Fruit fly (Drosophila melanogaster): ENCODE results near the gene Cyp4ac2.

The Cyp4ac2 gene

DNA sequence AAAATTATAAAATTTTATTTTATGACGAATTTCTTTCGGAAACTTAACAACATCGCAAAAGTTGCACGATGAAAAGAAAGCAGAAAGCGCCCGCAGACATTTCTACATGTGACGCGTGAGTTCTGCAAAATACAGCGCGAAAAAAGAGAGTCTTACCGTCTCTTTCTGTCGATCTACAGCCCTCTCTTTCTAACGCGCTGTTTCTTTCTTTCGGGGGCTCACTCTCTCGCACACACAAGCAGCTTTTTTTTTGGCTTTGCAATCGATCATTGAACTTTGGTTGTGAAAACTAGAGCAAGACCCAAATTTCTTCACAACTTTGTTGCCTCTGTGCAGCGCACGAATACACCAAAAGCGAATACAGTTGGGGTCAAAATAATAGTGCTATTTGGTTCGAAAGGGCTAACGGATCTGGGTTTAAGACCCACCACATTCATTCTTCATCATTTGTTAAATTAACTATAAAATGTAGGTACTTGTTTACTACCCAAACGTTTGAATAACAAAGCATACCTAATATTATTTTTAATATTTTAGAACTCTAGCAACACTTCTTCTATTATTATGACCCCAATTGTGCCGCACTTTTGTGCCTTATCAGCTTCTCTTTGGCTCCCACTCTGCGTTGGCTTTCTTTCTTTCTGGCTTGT lies 32.9 kb downstream of the Cyp4ac2 start:
- TF ChIP-seq noc (tag; optimal IDR thresholded peaks at IDR 0.05): peak; percentile 95

DNA sequence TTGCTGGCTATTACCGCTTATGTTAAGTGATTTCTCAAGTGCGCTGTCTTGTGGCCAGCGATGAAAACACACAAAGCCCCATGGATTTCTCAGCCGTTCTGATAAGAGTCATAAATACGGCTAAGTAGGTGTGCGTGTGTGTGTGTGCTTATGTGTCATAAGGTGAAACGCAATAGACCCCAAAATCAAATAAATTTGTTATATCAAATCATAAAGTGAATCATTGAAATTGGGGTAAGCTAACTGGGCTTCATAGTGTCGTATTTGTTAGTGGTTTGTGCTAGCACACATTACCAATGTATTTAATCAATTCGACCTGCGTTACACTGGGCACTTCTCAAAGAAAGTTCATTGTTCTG lies 33.4 kb downstream of the Cyp4ac2 start:
- TF ChIP-seq noc (tag; optimal IDR thresholded peaks at IDR 0.05): no peak

DNA sequence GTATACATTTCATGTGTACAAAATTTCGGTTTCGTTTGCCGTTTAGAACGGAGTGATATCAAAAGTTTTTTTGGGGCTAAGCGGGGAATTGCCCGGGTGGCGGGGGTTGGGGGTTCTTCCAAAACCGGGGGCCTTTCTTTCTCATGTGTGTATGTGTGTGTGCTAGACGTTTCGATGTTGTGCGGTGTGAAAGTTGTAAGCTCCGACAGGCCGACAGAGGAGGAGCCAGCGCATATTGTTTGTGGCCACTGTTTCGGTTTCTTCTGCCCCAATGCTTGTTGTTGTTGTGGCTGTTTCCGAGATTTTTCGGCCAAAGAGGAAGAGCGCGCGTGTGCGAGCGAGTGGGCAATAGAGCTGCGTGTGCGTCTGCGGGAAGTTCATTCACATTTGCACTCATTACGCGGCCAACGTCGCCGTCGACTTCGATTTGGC lies 34.1 kb downstream of the Cyp4ac2 start:
- no peak for TF ChIP-seq noc (tag; optimal IDR thresholded peaks at IDR 0.05)

DNA sequence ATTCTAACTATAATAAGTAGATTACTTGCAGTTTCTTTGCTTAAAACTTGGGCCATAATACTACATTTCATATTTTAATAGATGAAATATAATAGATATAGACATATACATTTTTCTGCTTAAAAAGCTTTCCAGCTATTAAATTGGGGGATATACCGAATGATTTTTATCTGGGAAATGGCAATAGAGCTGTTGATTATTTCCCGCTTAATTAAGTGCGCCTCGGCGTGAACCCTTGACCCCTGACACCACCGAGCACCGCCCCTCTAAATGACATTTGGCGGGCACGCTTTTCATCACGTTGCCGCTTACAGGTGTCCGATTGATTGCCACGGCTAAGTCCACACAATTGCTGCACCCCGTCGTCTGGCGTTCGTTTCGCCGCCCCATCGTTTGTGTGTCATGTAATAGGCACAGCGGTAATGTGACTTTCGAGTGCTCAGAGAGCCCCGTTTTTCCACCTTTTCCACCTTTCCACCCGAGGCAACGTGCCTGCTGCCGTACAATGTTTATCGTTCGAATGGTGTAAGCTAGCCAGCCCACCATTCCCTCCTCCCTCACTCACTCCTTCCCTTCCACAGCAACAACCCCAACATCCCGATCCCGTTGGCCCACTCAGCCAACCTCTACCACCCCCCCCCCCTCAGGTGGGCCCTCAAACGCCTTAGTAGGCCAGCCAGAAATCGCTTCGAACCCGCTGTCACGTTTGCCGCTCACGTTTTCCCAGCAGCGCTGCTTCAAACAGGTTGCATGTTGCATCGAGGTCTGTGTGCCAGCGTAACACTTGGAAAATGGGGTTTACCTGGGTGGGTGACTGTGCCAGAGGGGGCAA lies 34.8 kb downstream of the Cyp4ac2 start:
- TF ChIP-seq noc (tag; optimal IDR thresholded peaks at IDR 0.05): no peak

DNA sequence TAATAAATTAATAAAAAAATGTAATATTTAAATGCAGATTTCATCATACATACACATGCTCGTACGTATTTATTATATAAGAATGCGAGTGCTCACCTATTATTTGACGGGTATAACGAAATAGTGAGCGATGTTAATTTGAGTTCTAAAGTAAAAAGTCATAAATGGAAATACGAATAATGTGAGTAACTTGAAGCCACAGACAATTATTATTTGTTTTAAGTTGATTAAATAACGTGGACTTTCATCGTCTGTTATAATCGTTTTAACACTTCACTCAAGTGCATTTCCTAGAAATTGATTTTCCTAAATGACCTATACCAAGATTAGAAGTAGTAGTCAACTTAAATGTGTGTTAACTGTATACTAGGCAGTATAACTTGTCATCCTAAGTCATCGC lies 36.1 kb downstream of the Cyp4ac2 start:
- no peak for TF ChIP-seq noc (tag; optimal IDR thresholded peaks at IDR 0.05)

DNA sequence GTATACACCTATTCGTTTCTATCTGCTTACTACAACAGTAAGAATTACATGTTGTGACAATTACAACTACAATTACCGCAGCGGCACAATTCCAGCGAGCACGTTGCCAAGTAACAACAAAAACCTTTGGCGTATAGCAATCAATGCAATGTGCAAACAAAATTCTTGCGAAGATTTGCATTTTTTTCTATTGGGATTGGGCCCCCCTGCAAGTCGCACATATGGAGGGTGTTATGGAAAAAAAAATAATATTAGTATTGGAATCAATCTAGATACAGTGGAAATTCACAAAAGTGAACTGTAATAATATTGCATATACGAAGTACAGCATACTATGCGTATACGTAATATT lies 36.5 kb downstream of the Cyp4ac2 start:
- TF ChIP-seq noc (tag; optimal IDR thresholded peaks at IDR 0.05): no peak

DNA sequence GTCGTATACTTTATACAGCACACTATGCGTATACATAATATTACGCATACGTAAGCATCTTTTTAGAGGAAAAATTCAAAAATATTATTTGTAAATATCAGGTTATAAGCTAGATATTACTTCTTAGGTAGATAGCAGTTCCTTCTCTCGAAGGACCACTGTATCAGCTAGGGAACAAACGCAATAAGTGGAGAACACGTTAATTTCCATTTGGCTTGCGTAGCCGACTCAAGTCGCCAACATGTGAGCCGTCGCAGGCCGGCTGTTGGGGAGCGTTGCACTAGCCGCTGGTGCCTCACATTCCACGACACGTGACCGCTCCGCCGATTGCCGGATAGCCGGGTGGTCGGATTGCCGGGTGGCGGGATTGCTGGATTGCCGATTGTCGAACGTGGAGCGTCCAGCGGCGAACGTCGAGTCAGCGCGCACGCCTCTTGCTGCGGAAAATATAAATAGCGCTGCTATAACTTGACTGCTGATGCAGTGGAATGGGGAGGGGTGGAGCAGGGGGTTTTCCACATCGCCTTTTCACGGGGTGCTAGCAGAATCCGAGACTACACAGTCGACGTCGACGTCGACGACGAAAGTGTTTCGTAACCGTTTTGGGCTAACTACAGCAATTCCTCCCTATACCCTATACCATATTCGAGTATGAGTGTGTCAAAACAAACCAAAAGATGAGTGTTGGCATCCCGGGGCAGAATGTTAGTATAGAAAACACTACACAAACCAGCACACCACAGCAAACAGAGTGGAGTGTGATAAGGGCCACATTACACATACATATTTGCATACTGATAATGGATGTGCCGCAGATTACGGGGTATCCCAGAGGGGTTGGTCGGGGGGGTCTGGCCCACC lies 37.1 kb downstream of the Cyp4ac2 start:
- no peak for TF ChIP-seq noc (tag; optimal IDR thresholded peaks at IDR 0.05)

DNA sequence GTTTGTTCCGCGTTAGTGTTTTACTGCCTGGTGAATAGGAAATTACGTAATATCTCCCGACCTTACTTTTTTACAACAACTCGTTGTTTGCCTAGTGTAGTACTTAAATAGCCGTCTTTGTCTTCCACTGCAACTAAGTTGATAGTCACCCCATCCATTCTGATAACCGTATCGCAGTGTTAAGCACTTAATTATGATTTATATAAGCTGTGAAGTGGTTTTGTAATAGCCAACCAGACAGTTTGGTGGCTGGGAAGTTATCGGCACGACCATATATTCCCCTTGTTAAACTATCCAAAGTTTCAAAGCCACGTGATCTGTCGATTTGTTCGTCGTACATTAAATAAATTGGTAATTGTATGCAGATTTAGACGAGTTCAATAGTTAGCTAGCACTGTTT lies 38.2 kb downstream of the Cyp4ac2 start:
- no peak for TF ChIP-seq noc (tag; optimal IDR thresholded peaks at IDR 0.05)

DNA sequence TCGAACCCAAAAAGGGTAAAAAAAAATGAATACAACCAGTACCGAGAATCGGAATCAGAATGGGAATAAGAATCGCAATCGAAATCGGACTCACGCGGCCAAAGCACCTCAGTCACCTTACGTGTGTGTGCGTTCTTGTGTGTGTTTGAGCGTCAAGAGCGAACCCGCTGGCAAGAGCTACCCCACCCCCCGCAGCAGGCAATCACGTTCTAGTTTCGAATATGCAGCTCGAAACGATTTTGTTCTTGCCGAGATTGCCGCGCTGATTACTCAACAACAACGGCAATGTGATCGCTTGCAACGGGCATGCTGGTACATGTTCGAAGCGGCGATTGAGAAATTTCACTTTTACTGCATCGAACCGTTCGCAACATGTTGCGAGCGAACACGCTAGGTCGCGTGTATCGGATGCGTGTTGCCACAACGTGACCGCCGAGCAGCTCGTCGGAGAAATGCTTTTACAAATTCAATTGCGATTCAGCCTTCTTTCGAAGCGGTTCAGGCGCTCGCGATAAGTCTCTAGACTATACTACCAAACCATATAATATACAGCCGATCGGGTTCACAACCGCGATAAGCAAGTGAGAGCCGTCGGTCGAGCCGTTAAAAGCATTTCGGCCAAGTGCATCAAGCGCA lies 39.2 kb downstream of the Cyp4ac2 start:
- TF ChIP-seq noc (tag; optimal IDR thresholded peaks at IDR 0.05): peak; percentile 53

DNA sequence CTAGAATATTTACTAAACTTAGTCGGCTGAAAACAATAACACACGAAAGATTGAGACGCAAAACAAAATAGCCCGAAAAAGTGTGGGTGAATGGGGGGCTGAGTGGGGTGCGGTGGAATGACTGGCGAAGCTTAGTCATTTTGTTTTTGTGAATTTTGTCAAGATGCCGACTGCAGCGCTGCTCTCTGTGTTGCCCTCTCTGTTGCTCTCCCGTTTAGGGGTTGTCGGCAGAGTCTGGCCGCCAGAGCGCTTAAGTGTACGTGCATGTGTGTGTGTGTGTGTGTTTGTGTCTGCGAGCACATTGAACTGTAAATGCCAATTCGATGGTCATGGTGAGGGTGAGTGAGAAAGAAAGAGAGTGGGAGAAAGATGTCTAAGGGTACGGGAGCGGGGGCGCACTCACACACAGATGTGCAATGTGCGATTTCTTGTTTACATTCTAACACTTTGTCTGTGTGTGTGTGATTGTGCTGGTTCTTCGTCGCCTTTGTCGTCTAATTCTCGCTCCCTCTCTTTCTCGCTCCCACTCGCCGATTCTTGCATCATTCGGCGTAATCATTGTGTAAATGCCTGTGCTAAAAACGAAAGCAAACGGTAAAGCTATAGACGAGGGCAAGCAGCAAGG lies 40.3 kb downstream of the Cyp4ac2 start:
- TF ChIP-seq noc (tag; optimal IDR thresholded peaks at IDR 0.05): peak; percentile 27

DNA sequence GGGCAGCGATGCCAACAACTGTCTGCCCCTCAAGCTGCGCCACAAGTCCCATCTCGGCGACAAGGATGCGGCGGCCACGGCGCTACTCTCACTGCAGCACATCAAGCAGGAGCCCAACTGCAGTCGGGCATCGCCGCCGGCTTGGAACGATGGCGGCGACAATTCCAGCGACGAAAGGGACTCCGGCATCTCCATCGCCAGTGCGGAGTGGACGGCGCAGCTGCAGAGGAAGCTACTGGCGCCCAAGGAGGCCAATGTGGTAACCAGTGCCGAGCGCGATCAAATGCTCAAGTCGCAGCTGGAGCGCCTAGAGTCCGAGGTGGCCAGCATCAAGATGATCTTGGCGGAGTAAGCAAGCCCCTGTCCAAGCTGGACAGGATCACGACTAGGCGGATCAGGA lies 43.2 kb downstream of the Cyp4ac2 start:
- TF ChIP-seq noc (tag; optimal IDR thresholded peaks at IDR 0.05): no peak

DNA sequence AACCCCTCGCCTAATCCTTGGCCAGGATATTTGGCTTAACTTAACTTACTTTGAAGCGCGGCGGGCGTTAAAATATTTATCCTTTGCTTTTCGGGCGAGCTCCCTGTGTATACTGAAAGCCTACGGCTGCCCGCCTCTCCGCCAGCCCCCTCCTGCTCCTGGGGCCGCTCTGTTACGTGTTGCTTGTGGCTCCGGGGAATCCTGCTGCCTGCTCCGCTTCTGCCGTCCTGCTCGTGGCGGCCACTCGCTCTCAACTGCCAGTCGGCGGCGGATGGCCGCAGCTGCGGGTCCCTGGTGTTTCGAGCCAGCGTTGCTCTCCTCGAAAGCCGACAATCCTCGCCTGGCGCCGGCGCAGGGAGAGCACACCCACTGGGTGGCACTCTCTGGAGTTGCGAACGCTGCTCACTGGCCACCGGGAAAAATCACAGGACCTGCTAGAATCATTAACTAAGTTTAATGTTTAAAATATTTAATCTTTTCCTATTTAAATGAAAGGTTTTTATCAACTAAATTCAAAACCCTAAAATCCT lies 48.5 kb downstream of the Cyp4ac2 start, which contains the start of gene CG14024:
TSS of gene CG14024 (minus strand) at position 266 of the 530 bp plus-strand sequence.
- no peak for TF ChIP-seq noc (tag; optimal IDR thresholded peaks at IDR 0.05)

All from whole organism, larva.